Fruit fly (Drosophila melanogaster) Kc167 (cell line): Measurements from ENCODE around the gene CG31674.

Experiments used
- Myc ChIP-seq: fragments of >200 bp; optimal IDR thresholded peaks from 2 replicates; lab custom pipeline; 2017; ENCODE audit warnings: missing external identifiers
- Sin3A ChIP-seq: fragments of >200 bp; optimal IDR thresholded peaks from 2 replicates; lab custom pipeline; 2018; ENCODE audit warnings: missing external identifiers
- h ChIP-seq: fragments of >200 bp; optimal IDR thresholded peaks from 3 replicates; lab custom pipeline; 2018; ENCODE audit warnings: missing external identifiers
- insv ChIP-seq: fragments of >200 bp; optimal IDR thresholded peaks from 3 replicates; lab custom pipeline; 2018; ENCODE audit warnings: missing external identifiers
- psq ChIP-seq: fragments of >200 bp; optimal IDR thresholded peaks from 2 replicates; lab custom pipeline; 2017; ENCODE audit warnings: missing external identifiers
- ttk ChIP-seq: sonication (Bioruptor generic); optimal IDR thresholded peaks from 2 replicates; lab custom pipeline; 2017; ENCODE audit warnings: missing external identifiers

DNA sequence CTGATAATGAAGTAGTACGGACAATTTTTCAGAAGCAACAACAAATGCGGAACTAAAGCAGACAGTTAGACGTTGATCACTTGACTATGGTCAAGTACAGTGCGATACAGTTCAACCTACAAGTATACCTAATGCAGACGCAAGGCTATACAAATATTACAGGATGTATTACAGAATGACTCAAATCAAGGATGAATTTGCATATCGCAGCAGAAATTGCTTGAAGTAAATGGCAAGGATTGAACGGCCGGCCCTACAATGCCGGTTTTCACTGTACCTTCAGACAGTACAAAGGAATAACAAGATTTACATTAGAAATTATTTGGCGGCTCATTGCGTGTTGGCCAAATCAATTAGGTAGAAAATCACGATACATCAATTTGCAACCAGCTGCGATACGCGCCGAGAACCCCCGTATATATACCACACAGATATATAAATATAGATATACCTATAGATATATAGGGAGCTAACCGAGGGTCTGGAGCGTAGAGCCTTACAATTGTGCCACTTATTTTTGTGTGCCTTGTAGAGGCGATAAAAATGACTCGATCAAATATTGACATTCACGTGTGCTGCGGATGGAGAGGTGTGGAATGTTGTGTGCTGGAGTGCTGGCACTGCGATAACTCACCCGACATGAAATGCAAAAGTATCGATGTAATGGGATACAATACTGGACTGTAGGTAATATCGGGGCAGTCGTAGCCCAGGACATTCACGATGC is 50.5 kb downstream of the CG31674 start:
- TF ChIP-seq Sin3A (lab: Kevin White, UChicago) (no peak), insv (no peak), psq (no peak), h (lab: Kevin White, UChicago) (no peak), Myc (lab: Kevin White, UChicago) (no peak), ttk (lab: Kevin White, UChicago) (no peak)
